Fruit fly (Drosophila melanogaster): Measurements from ENCODE around the gene Ac3.

The Ac3 gene

DNA sequence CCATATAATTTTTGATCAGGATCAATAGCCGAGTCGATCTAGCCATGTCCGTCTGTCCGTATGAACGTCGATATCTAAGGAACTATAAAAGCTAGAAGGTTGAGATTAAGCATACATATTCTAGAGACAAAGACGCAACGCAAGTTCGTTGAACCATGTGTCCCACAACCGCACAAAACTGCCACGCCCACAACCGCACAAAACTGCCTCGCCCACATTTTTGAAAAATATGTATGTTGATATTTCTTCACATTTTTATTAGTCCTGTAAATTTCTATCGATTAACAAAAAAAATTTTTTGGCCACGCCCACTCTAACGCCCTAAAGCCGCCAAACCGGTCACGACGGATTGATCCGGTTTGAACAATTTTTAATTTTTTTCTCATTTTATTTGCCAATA lies 57.0 kb downstream of the Ac3 start:
- TF ChIP-seq CG8159 (tag; optimal IDR thresholded peaks at IDR 0.05) (no peak), Pif1B (GFP tag; optimal IDR thresholded peaks at IDR 0.05) (no peak), CG14655 (GFP tag; optimal IDR thresholded peaks at IDR 0.05) (no peak), CG34367 (tag; optimal IDR thresholded peaks at IDR 0.05) (no peak), CG15710 (tag; optimal IDR thresholded peaks at IDR 0.05) (no peak), CG17806 (tag; optimal IDR thresholded peaks at IDR 0.05) (no peak), CG9948 (tag; optimal IDR thresholded peaks at IDR 0.05) (no peak), CG12605 (GFP tag; IDR thresholded peaks at IDR 0.05) (no peak), CG13204 (GFP tag; optimal IDR thresholded peaks at IDR 0.05) (no peak)

All from whole organism, pupa.